Fruit fly (Drosophila melanogaster) whole organism, embryonic: ENCODE measurements around the gene dmGlut.

Experiments
- Atf-2 ChIP-seq: fragments of 200-800 bp; sonication (Bioruptor generic); optimal IDR thresholded peaks from 2 replicates; lab custom pipeline; 2016; ENCODE audit warnings: missing biosample characterization, missing genetic modification characterization
- Bteb2 ChIP-seq: fragments of 200-800 bp; sonication (Bioruptor generic); optimal IDR thresholded peaks from 2 replicates; lab custom pipeline; 2016; ENCODE audit warnings: missing biosample characterization, missing genetic modification characterization
- CG10431 ChIP-seq: fragments of 200-800 bp; sonication (Bioruptor generic); optimal IDR thresholded peaks from 3 replicates; lab custom pipeline; 2018; ENCODE audit warnings: missing biosample characterization, mild to moderate bottlenecking, missing genetic modification characterization
- CG11456 ChIP-seq: fragments of 200-800 bp; sonication (Bioruptor generic); IDR thresholded peaks from 3 replicates; pipeline ENCODE4 v1.3.6; 2022; ENCODE audit warnings: missing biosample characterization, missing genetic modification characterization
- CG12219 ChIP-seq: fragments of 200-800 bp; sonication (Bioruptor generic); optimal IDR thresholded peaks from 3 replicates; lab custom pipeline; 2018; ENCODE audit warnings: missing biosample characterization, mild to moderate bottlenecking, missing genetic modification characterization
- CG12659 ChIP-seq: fragments of 200-800 bp; sonication (Bioruptor generic); optimal IDR thresholded peaks from 3 replicates; lab custom pipeline; 2017; ENCODE audit warnings: mild to moderate bottlenecking, missing biosample characterization, missing genetic modification reagents, missing genetic modification characterization
- CG15011 ChIP-seq: fragments of 200-800 bp; sonication (Bioruptor generic); optimal IDR thresholded peaks from 3 replicates; lab custom pipeline; 2018; ENCODE audit warnings: missing biosample characterization, mild to moderate bottlenecking, missing genetic modification characterization
- CG1529 ChIP-seq: fragments of 200-800 bp; sonication (Bioruptor generic); optimal IDR thresholded peaks from 3 replicates; lab custom pipeline; 2018; ENCODE audit warnings: missing biosample characterization, missing genetic modification characterization
- CG16779 ChIP-seq: fragments of 200-800 bp; sonication (Bioruptor generic); IDR thresholded peaks from 2 replicates; pipeline ENCODE4 v1.3.6; 2022; ENCODE audit warnings: missing biosample characterization, missing genetic modification characterization
- CG17359 ChIP-seq: fragments of 200-800 bp; sonication (Bioruptor generic); optimal IDR thresholded peaks from 3 replicates; lab custom pipeline; 2018; ENCODE audit warnings: missing biosample characterization, mild to moderate bottlenecking, missing genetic modification characterization, moderate library complexity
- CG17912 ChIP-seq: fragments of 200-800 bp; sonication (Bioruptor generic); optimal IDR thresholded peaks from 2 replicates; lab custom pipeline; 2018; ENCODE audit warnings: missing biosample characterization, mild to moderate bottlenecking, missing genetic modification characterization
- CG2199 ChIP-seq: fragments of 200-800 bp; sonication (Bioruptor generic); IDR thresholded peaks from 3 replicates; pipeline ENCODE4 v1.3.6; 2022; ENCODE audit warnings: missing biosample characterization, missing genetic modification characterization
- CG3281 ChIP-seq: fragments of 200-800 bp; sonication (Bioruptor generic); optimal IDR thresholded peaks from 3 replicates; lab custom pipeline; 2017; ENCODE audit warnings: missing biosample characterization, mild to moderate bottlenecking, missing genetic modification characterization
- CG3726 ChIP-seq: fragments of 200-800 bp; sonication (Bioruptor generic); IDR thresholded peaks from 3 replicates; pipeline ENCODE4, ENCODE4 v1.3.6; 2022; ENCODE audit warnings: missing biosample characterization, missing genetic modification characterization
- CG7745 ChIP-seq: fragments of 200-800 bp; sonication (Bioruptor generic); optimal IDR thresholded peaks from 2 replicates; lab custom pipeline; 2018; ENCODE audit warnings: missing biosample characterization, mild to moderate bottlenecking, missing genetic modification characterization, moderate library complexity
- CG8359 ChIP-seq: fragments of 200-800 bp; sonication (Bioruptor generic); optimal IDR thresholded peaks from 2 replicates; lab custom pipeline; 2017; ENCODE audit warnings: missing biosample characterization, mild to moderate bottlenecking, missing genetic modification characterization, borderline replicate concordance
- CG9797 ChIP-seq: fragments of 200-800 bp; sonication (Bioruptor generic); optimal IDR thresholded peaks from 3 replicates; lab custom pipeline; 2018; ENCODE audit warnings: missing biosample characterization, mild to moderate bottlenecking, missing genetic modification characterization
- CrebB ChIP-seq: fragments of 200-800 bp; sonication (Bioruptor generic); optimal IDR thresholded peaks from 3 replicates; lab custom pipeline; 2018; ENCODE audit warnings: missing biosample characterization, mild to moderate bottlenecking, missing genetic modification characterization
- Deaf1 ChIP-seq: fragments of 200-800 bp; optimal IDR thresholded peaks from 3 replicates; lab custom pipeline; 2019; ENCODE audit warnings: missing biosample characterization, mild to moderate bottlenecking, missing genetic modification characterization, moderate library complexity
- Doc3 ChIP-seq: fragments of 200-800 bp; sonication (Bioruptor generic); IDR thresholded peaks from 3 replicates; pipeline ENCODE4 v1.3.6; 2022; ENCODE audit warnings: missing biosample characterization, missing genetic modification characterization; ENCODE audit not compliant: partially characterized antibody
- E2f2 ChIP-seq: fragments of 200-800 bp; sonication (Bioruptor generic); IDR thresholded peaks from 2 replicates; pipeline ENCODE4 v1.3.6; 2022; ENCODE audit warnings: missing biosample characterization, missing genetic modification characterization
- Elba2 ChIP-seq: fragments of 200-800 bp; sonication (Bioruptor generic); optimal IDR thresholded peaks from 3 replicates; lab custom pipeline; 2016; ENCODE audit warnings: missing biosample characterization, missing genetic modification characterization
- Fer1 ChIP-seq: fragments of 200-800 bp; sonication (Bioruptor generic); optimal IDR thresholded peaks from 2 replicates; lab custom pipeline; 2017; ENCODE audit warnings: missing biosample characterization, mild to moderate bottlenecking, missing genetic modification characterization
- Fer3 ChIP-seq: fragments of 200-800 bp; sonication (Bioruptor generic); optimal IDR thresholded peaks from 2 replicates; lab custom pipeline; 2018; ENCODE audit warnings: missing biosample characterization, mild to moderate bottlenecking, missing genetic modification characterization, moderate library complexity
- HHEX ChIP-seq: fragments of 200-800 bp; sonication (Bioruptor generic); optimal IDR thresholded peaks from 3 replicates; lab custom pipeline; 2017; ENCODE audit warnings: missing biosample characterization, mild to moderate bottlenecking, missing genetic modification characterization, missing genetic modification reagents
- HLH54F ChIP-seq: fragments of 200-800 bp; sonication (Bioruptor generic); optimal IDR thresholded peaks from 3 replicates; lab custom pipeline; 2016; ENCODE audit warnings: missing biosample characterization, missing genetic modification characterization
- Hand ChIP-seq: fragments of 200-800 bp; sonication (Bioruptor generic); optimal IDR thresholded peaks from 2 replicates; lab custom pipeline; 2017; ENCODE audit warnings: mild to moderate bottlenecking, missing biosample characterization, missing genetic modification reagents, missing genetic modification characterization
- Kr ChIP-seq: fragments of 200-800 bp; sonication (Bioruptor generic); optimal IDR thresholded peaks from 2 replicates; lab custom pipeline; 2017; ENCODE audit warnings: missing biosample characterization, mild to moderate bottlenecking, missing genetic modification characterization
- Myb ChIP-seq: fragments of 200-800 bp; sonication (Bioruptor generic); optimal IDR thresholded peaks from 2 replicates; lab custom pipeline; 2016; ENCODE audit warnings: missing biosample characterization, missing genetic modification characterization
- PHDP ChIP-seq: fragments of 200-800 bp; sonication (Bioruptor generic); optimal IDR thresholded peaks from 3 replicates; lab custom pipeline; 2018; ENCODE audit warnings: missing biosample characterization, mild to moderate bottlenecking, missing genetic modification characterization, moderate library complexity
- Rx ChIP-seq: fragments of 200-800 bp; sonication (Bioruptor generic); IDR thresholded peaks from 2 replicates; pipeline ENCODE4 v1.3.6; 2022; ENCODE audit warnings: missing biosample characterization, missing genetic modification characterization
- Side ChIP-seq: fragments of 200-800 bp; sonication (Bioruptor generic); optimal IDR thresholded peaks from 2 replicates; lab custom pipeline; 2016; ENCODE audit warnings: missing biosample characterization, missing genetic modification characterization
- Sox100B ChIP-seq: fragments of 200-800 bp; sonication (Bioruptor generic); optimal IDR thresholded peaks from 3 replicates; lab custom pipeline; 2018; ENCODE audit warnings: missing biosample characterization, mild to moderate bottlenecking, missing genetic modification characterization
- Vsx1 ChIP-seq: fragments of 200-800 bp; sonication (Bioruptor generic); optimal IDR thresholded peaks from 2 replicates; lab custom pipeline; 2017; ENCODE audit warnings: missing biosample characterization, mild to moderate bottlenecking, missing genetic modification characterization, missing genetic modification reagents
- abd-A ChIP-seq: fragments of 200-800 bp; sonication (Bioruptor generic); optimal IDR thresholded peaks from 3 replicates; lab custom pipeline; 2019; ENCODE audit warnings: missing biosample characterization, mild to moderate bottlenecking, missing genetic modification characterization, moderate library complexity
- al ChIP-seq: fragments of 200-800 bp; sonication (Bioruptor generic); IDR thresholded peaks from 2 replicates; pipeline ENCODE4 v1.3.6; 2022; ENCODE audit warnings: missing biosample characterization, missing genetic modification characterization
- chn ChIP-seq: fragments of 200-800 bp; sonication (Bioruptor generic); optimal IDR thresholded peaks from 2 replicates; lab custom pipeline; 2016; ENCODE audit warnings: missing biosample characterization, missing genetic modification characterization
- hkb ChIP-seq, 2 experiments: fragments of 200-800 bp in 1 of 2; fragments of >200 bp in 1 of 2; sonication (Bioruptor generic) in 1 of 2; IDR thresholded peaks in 1 of 2; optimal IDR thresholded peaks in 1 of 2; 2 replicates each; pipeline versions ENCODE4 v1.3.6 to Lab custom; 2017 to 2022; ENCODE audit warnings: missing biosample characterization in 1 of 2, missing genetic modification characterization in 1 of 2
- jing ChIP-seq: fragments of 200-800 bp; sonication (Bioruptor generic); optimal IDR thresholded peaks from 2 replicates; lab custom pipeline; 2018; ENCODE audit warnings: missing biosample characterization, mild to moderate bottlenecking, missing genetic modification characterization
- klu ChIP-seq: fragments of 200-800 bp; sonication (Bioruptor generic); IDR thresholded peaks from 2 replicates; pipeline ENCODE4 v1.3.6; 2022; ENCODE audit warnings: missing biosample characterization, missing genetic modification characterization
- mirr ChIP-seq: fragments of 200-800 bp; sonication (Bioruptor generic); optimal IDR thresholded peaks from 3 replicates; lab custom pipeline; 2018; ENCODE audit warnings: missing biosample characterization, mild to moderate bottlenecking, missing genetic modification characterization
- odd ChIP-seq: fragments of 200-800 bp; sonication (Bioruptor generic); optimal IDR thresholded peaks from 2 replicates; lab custom pipeline; 2017; ENCODE audit warnings: missing biosample characterization, mild to moderate bottlenecking, missing genetic modification characterization
- onecut ChIP-seq: fragments of 200-800 bp; sonication (Bioruptor generic); IDR thresholded peaks from 2 replicates; pipeline ENCODE4 v1.3.6; 2022; ENCODE audit warnings: missing biosample characterization, missing genetic modification characterization
- pita ChIP-seq: fragments of 200-800 bp; sonication (Bioruptor generic); optimal IDR thresholded peaks from 2 replicates; lab custom pipeline; 2017; ENCODE audit warnings: missing biosample characterization, mild to moderate bottlenecking, missing genetic modification characterization
- pzg ChIP-seq: fragments of 200-800 bp; sonication (Bioruptor generic); optimal IDR thresholded peaks from 3 replicates; lab custom pipeline; 2018; ENCODE audit warnings: missing biosample characterization, mild to moderate bottlenecking, missing genetic modification characterization, moderate library complexity
- ranshi ChIP-seq: fragments of 200-800 bp; sonication (Bioruptor generic); IDR thresholded peaks from 2 replicates; pipeline ENCODE4 v1.3.6; 2022; ENCODE audit warnings: missing biosample characterization, missing genetic modification characterization
- rib ChIP-seq: fragments of 200-800 bp; sonication (Bioruptor generic); IDR thresholded peaks from 2 replicates; pipeline ENCODE4 v1.3.6; 2022; ENCODE audit warnings: missing biosample characterization, missing genetic modification characterization
- so ChIP-seq: fragments of 200-800 bp; sonication (Bioruptor generic); IDR thresholded peaks from 3 replicates; pipeline ENCODE4 v1.3.6; 2022; ENCODE audit warnings: missing biosample characterization, missing genetic modification characterization
- stc ChIP-seq: fragments of 200-800 bp; sonication (Bioruptor generic); IDR thresholded peaks from 2 replicates; pipeline ENCODE4 v1.3.6; 2022; ENCODE audit warnings: missing biosample characterization, missing genetic modification characterization
- tna ChIP-seq: fragments of 200-800 bp; sonication (Bioruptor generic); IDR thresholded peaks from 2 replicates; pipeline ENCODE4 v1.3.6; 2022; ENCODE audit warnings: missing biosample characterization, missing genetic modification characterization; ENCODE audit not compliant: partially characterized antibody
- zfh2 ChIP-seq: fragments of 200-800 bp; sonication (Bioruptor generic); optimal IDR thresholded peaks from 2 replicates; lab custom pipeline; 2016; ENCODE audit warnings: missing biosample characterization, missing genetic modification characterization

Gene dmGlut

DNA sequence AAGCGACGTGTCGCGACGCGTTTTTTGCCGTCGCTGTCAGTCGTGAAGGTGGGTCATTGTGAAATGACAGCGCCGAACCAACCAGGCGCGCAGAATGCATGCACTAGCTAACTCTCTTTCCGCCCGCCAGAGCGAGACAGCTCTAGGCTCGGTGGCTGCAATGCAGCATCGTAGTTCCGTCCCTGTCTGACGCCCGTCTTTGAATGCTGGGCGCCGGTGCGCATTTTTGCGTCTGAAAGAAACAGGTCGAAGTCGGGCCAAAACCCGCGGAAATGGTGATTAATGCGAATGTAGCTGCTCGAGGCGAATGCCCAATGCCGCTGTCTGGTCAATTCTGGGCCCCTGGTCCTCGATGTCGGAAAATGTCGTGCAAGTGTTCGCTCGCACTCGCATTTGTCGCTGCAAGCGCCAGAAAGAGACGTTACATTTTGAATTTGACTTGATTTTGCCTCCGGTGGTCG lies 19.9 kb upstream of the dmGlut start (continued):
- TF ChIP-seq Kr (peak; percentile 90), mirr (GFP tag; lab: Kevin White, UChicago) (peak; percentile 80), pita (GFP tag; lab: Kevin White, UChicago) (no peak), Myb (peak; percentile 89), Doc3 (no peak), al (GFP tag; lab: Robert Waterston, UW) (no peak), Vsx1 (GFP tag; lab: Kevin White, UChicago) (peak; percentile 62), HLH54F (GFP tag; lab: Kevin White, UChicago) (no peak), PHDP (tag; lab: Kevin White, UChicago) (peak; percentile 49), jing (GFP tag; lab: Kevin White, UChicago) (no peak), Elba2 (GFP tag; lab: Kevin White, UChicago) (no peak), CG10431 (peak; percentile 85), CG9797 (GFP tag; lab: Kevin White, UChicago) (peak; percentile 17), Rx (no peak), CG7745 (tag; lab: Kevin White, UChicago) (no peak), onecut (peak; percentile 92), hkb (optimal IDR thresholded peaks at IDR 0.05; lab: Kevin White, UChicago) (peak; percentile 57), hkb (GFP tag; IDR thresholded peaks at IDR 0.05; lab: Robert Waterston, UW) (no peak), ranshi (GFP tag; lab: Robert Waterston, UW) (no peak), CG17359 (tag; lab: Kevin White, UChicago) (peak; percentile 42), zfh2 (GFP tag; lab: Kevin White, UChicago) (no peak), CG8359 (peak; percentile 100), E2f2 (GFP tag; lab: Robert Waterston, UW) (no peak), stc (GFP tag; lab: Robert Waterston, UW) (no peak), abd-A (peak; percentile 100), Atf-2 (GFP tag; lab: Kevin White, UChicago) (peak; percentile 48), Hand (GFP tag; lab: Kevin White, UChicago) (peak; percentile 66), chn (peak; percentile 92), so (GFP tag; lab: Robert Waterston, UW) (no peak), rib (GFP tag; lab: Robert Waterston, UW) (no peak), Bteb2 (peak; percentile 18), CG12659 (GFP tag; lab: Kevin White, UChicago) (peak; percentile 87), Side (GFP tag; lab: Kevin White, UChicago) (peak; percentile 16), CG2199 (no peak), CG1529 (GFP tag; lab: Kevin White, UChicago) (peak; percentile 50), klu (GFP tag; lab: Robert Waterston, UW) (no peak), CG17912 (GFP tag; lab: Kevin White, UChicago) (peak; percentile 98), CG11456 (GFP tag; lab: Robert Waterston, UW) (no peak), Deaf1 (tag; lab: Kevin White, UChicago) (peak; percentile 92), CG16779 (no peak), pzg (GFP tag; lab: Kevin White, UChicago) (peak; percentile 37), tna (no peak), CrebB (tag; lab: Kevin White, UChicago) (peak; percentile 74), Sox100B (peak; percentile 35), CG3281 (GFP tag; lab: Kevin White, UChicago) (peak; percentile 63), Fer3 (peak; percentile 24), CG3726 (GFP tag; lab: Robert Waterston, UW) (no peak), HHEX (GFP tag; lab: Kevin White, UChicago) (peak; percentile 51), CG15011 (GFP tag; lab: Kevin White, UChicago) (no peak), Fer1 (peak; percentile 79), CG12219 (GFP tag; lab: Kevin White, UChicago) (peak; percentile 85), odd (GFP tag; lab: Kevin White, UChicago) (peak; percentile 24)
